Fruit fly (Drosophila melanogaster): ENCODE measurements around the gene SelR.

Gene SelR

dm6 chr3R:10893327-10893726 is 24.9 kb upstream of the SelR start, which contains the start of gene CG6621 (continued):
- TF ChIP-seq phol (tag; optimal IDR thresholded peaks at IDR 0.05) (peak; percentile 71), CG8281 (tag; optimal IDR thresholded peaks at IDR 0.05) (no peak), Bgb (GFP tag; IDR thresholded peaks at IDR 0.05; ENCODE audit: partially characterized antibody) (peak; percentile 68), CG15696 (tag; optimal IDR thresholded peaks at IDR 0.05) (no peak), H15 (GFP tag; IDR thresholded peaks at IDR 0.05) (no peak), CG6175 (GFP tag; IDR thresholded peaks at IDR 0.05) (no peak), D (optimal IDR thresholded peaks at IDR 0.05) (no peak), D (GFP tag; optimal IDR thresholded peaks at IDR 0.05) (no peak), hkb (optimal IDR thresholded peaks at IDR 0.05) (peak; percentile 28), hkb (GFP tag; IDR thresholded peaks at IDR 0.05) (no peak), Sry-δ (GFP tag; optimal IDR thresholded peaks at IDR 0.05) (peak; percentile 69)

- TF ChIP-seq CG1792 (GFP tag; optimal IDR thresholded peaks at IDR 0.05) (no peak), prd (optimal IDR thresholded peaks at IDR 0.05) (no peak), prd (GFP tag; IDR thresholded peaks at IDR 0.05) (no peak), PHDP (tag; optimal IDR thresholded peaks at IDR 0.05) (no peak), run (tag; optimal IDR thresholded peaks at IDR 0.05) (no peak), sens (GFP tag) (peak; percentile 43), unc-4 (GFP tag; IDR thresholded peaks at IDR 0.05; ENCODE audit: partially characterized antibody) (0 out of 2 replicates have a peak, but pooled peaks have one; percentile 3)
These were observed 21.1 kb upstream of the SelR start, which contains the start of gene Ak3 for dm6 chr3R:10889520-10889887. Gene Ak3 (minus strand): TSS chr3R:10889588.

dm6 chr3R:10888633-10889519 is 20.4 kb upstream of the SelR start:
- TF ChIP-seq CG10321 (GFP tag; IDR thresholded peaks at IDR 0.05) (no peak), HLH3B (GFP tag; IDR thresholded peaks at IDR 0.05) (peak; percentile 48), CG12071 (GFP tag; optimal IDR thresholded peaks at IDR 0.05) (peak; percentile 54), CG10147 (GFP tag; optimal IDR thresholded peaks at IDR 0.05) (peak; percentile 20), BtbVII (GFP tag; optimal IDR thresholded peaks at IDR 0.05) (peak; percentile 33), CG9437 (GFP tag; optimal IDR thresholded peaks at IDR 0.05) (no peak), pnt (GFP tag; optimal IDR thresholded peaks at IDR 0.05) (no peak), MTF-1 (GFP tag; optimal IDR thresholded peaks at IDR 0.05; ENCODE audit: borderline replicate concordance) (peak; percentile 22), CG10267 (tag; optimal IDR thresholded peaks at IDR 0.05) (no peak), Dfd (GFP tag; optimal IDR thresholded peaks at IDR 0.05) (no peak), hkb (optimal IDR thresholded peaks at IDR 0.05) (no peak), hkb (GFP tag; IDR thresholded peaks at IDR 0.05) (peak; percentile 44; the same call in 1 of the 2 replicates), CG15269 (tag; optimal IDR thresholded peaks at IDR 0.05) (peak; percentile 34), scrt (GFP tag; optimal IDR thresholded peaks at IDR 0.05) (peak; percentile 16), H15 (GFP tag; IDR thresholded peaks at IDR 0.05) (no peak), psq (GFP tag; optimal IDR thresholded peaks at IDR 0.05) (no peak), Ravus (GFP tag; IDR thresholded peaks at IDR 0.05) (no peak), maf-S (GFP tag; optimal IDR thresholded peaks at IDR 0.05) (no peak), CG10274 (GFP tag; optimal IDR thresholded peaks at IDR 0.05) (peak; percentile 98), ara (GFP tag; IDR thresholded peaks at IDR 0.05) (peak; percentile 30; the same call in 1 of the 2 replicates), mirr (GFP tag; optimal IDR thresholded peaks at IDR 0.05) (peak; percentile 82), sna (GFP tag; IDR thresholded peaks at IDR 0.05; ENCODE audit: partially characterized antibody) (no peak; the same call in 1 of the 2 replicates), caup (GFP tag; optimal IDR thresholded peaks at IDR 0.05; ENCODE audit: severe bottlenecking) (peak; percentile 30), CG6813 (GFP tag; optimal IDR thresholded peaks at IDR 0.05) (peak; percentile 17), dan (GFP tag; IDR thresholded peaks at IDR 0.05) (no peak), CG1603 (tag; optimal IDR thresholded peaks at IDR 0.05) (peak; percentile 33), cas (GFP tag; IDR thresholded peaks at IDR 0.05) (no peak), CG11695 (GFP tag; IDR thresholded peaks at IDR 0.05) (0 out of 3 replicates have a peak, but pooled peaks have one; percentile 6), CG7963 (GFP tag; IDR thresholded peaks at IDR 0.05; ENCODE audit: partially characterized antibody) (no peak), CG14441 (GFP tag; IDR thresholded peaks at IDR 0.05) (peak; percentile 38; the same call in 1 of the 2 replicates), p53 (GFP tag; optimal IDR thresholded peaks at IDR 0.05) (no peak)

Data from whole organism, embryonic.